Fruit fly (Drosophila melanogaster): Measurements from ENCODE around the gene CG11529.

The CG11529 gene

DNA sequence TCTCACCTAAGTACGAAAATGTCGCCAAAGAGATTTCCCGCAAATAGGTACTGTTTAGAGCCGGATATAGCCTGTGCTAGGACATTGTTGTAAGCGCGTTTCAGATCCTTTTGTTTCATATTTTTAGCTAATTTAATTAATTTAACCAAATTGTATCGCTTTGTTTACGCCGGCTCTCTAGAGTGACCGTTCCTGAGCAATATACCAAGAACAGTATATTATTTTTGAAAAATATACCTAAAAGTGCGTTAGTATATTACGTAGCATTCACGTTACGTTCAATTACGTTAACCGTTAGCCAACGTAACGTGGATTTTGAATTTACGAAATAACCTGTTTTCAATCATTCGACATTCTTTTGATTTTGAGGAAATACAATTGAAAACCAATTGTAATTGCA lies 4.1 kb upstream of the CG11529 start, which contains the start of gene thoc6 (continued):
- no peak for TF ChIP-seq CG9932 (GFP tag; IDR thresholded peaks at IDR 0.05)
- peak; percentile 56 for TF ChIP-seq CG9797 (GFP tag; optimal IDR thresholded peaks at IDR 0.05)
- TF ChIP-seq row (GFP tag; IDR thresholded peaks at IDR 0.05): no peak
- no peak for TF ChIP-seq peb (GFP tag; IDR thresholded peaks at IDR 0.05)
- TF ChIP-seq HmgD (GFP tag; optimal IDR thresholded peaks at IDR 0.05): no peak
- no peak for TF ChIP-seq sna (GFP tag; IDR thresholded peaks at IDR 0.05; ENCODE audit: partially characterized antibody)
- TF ChIP-seq pum (GFP tag; optimal IDR thresholded peaks at IDR 0.05): no peak
- no peak for TF ChIP-seq yki (optimal IDR thresholded peaks at IDR 0.05)
- TF ChIP-seq grn (GFP tag; optimal IDR thresholded peaks at IDR 0.05): no peak
- TF ChIP-seq CG33213 (GFP tag; optimal IDR thresholded peaks at IDR 0.05): no peak
- TF ChIP-seq HLH3B (GFP tag; IDR thresholded peaks at IDR 0.05): no peak
- TF ChIP-seq CG2875 (GFP tag; optimal IDR thresholded peaks at IDR 0.05): no peak
- TF ChIP-seq ara (GFP tag; IDR thresholded peaks at IDR 0.05): no peak
- no peak for TF ChIP-seq CHES-1-like (GFP tag; optimal IDR thresholded peaks at IDR 0.05)
- TF ChIP-seq CG6272 (GFP tag; IDR thresholded peaks at IDR 0.05): no peak
- TF ChIP-seq schlank (tag; optimal IDR thresholded peaks at IDR 0.05): no peak
- TF ChIP-seq CG11247 (GFP tag; IDR thresholded peaks at IDR 0.05): no peak
- TF ChIP-seq CG7745 (tag; optimal IDR thresholded peaks at IDR 0.05): no peak
- TF ChIP-seq chm (GFP tag; IDR thresholded peaks at IDR 0.05): no peak
- no peak for TF ChIP-seq ERR (GFP tag; optimal IDR thresholded peaks at IDR 0.05)
- TF ChIP-seq Sox100B (GFP tag; optimal IDR thresholded peaks at IDR 0.05): no peak
- no peak for TF ChIP-seq CG11723 (GFP tag; optimal IDR thresholded peaks at IDR 0.05)
- no peak for TF ChIP-seq gt (GFP tag; IDR thresholded peaks at IDR 0.05)
- no peak for TF ChIP-seq ro (GFP tag; IDR thresholded peaks at IDR 0.05)
- no peak for TF ChIP-seq CG8281 (tag; optimal IDR thresholded peaks at IDR 0.05)
- TF ChIP-seq Lim3 (GFP tag; IDR thresholded peaks at IDR 0.05): no peak
- no peak for TF ChIP-seq HmgZ (tag; optimal IDR thresholded peaks at IDR 0.05)
- no peak for TF ChIP-seq Fer2 (tag; optimal IDR thresholded peaks at IDR 0.05)
- no peak for TF ChIP-seq CG32532 (GFP tag; IDR thresholded peaks at IDR 0.05)
- no peak for TF ChIP-seq Hmr (GFP tag; optimal IDR thresholded peaks at IDR 0.05)
- TF ChIP-seq ap (GFP tag; IDR thresholded peaks at IDR 0.05): no peak
- no peak for TF ChIP-seq CG12769 (tag; optimal IDR thresholded peaks at IDR 0.05)
- no peak for TF ChIP-seq Atf-2 (GFP tag; optimal IDR thresholded peaks at IDR 0.05)
- TF ChIP-seq CG13624 (GFP tag; optimal IDR thresholded peaks at IDR 0.05): no peak
- peak; percentile 30; the same call in 1 of the 2 replicates for TF ChIP-seq CG13287 (GFP tag; IDR thresholded peaks at IDR 0.05; ENCODE audit: partially characterized antibody)
- no peak for TF ChIP-seq her (GFP tag; optimal IDR thresholded peaks at IDR 0.05)
- no peak for TF ChIP-seq CG12236 (GFP tag; optimal IDR thresholded peaks at IDR 0.05)

DNA sequence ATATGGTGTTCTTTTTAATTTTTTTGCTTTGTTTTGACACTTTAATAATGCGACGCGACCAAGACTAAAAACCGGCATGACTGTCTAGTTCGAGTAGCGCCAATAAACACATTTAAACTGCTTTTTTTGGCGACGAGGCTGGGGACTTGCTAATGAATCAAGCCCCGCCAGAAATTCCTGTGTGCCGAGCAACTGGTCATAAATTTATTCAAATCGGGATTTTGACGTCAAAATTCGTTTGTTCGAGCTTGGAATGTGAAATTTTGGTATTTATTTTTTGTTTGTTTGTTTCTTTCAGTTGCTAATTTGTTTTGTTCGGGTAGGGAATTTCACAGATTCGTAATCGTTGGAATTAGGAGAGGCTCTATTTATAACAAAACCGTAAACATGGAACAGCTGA lies 5.4 kb downstream of the CG11529 start:
- TF ChIP-seq Poxn (GFP tag; IDR thresholded peaks at IDR 0.05): no peak
- peak; percentile 58 for TF ChIP-seq CG12769 (tag; optimal IDR thresholded peaks at IDR 0.05)
- TF ChIP-seq sd (tag; optimal IDR thresholded peaks at IDR 0.05): peak; percentile 96

DNA sequence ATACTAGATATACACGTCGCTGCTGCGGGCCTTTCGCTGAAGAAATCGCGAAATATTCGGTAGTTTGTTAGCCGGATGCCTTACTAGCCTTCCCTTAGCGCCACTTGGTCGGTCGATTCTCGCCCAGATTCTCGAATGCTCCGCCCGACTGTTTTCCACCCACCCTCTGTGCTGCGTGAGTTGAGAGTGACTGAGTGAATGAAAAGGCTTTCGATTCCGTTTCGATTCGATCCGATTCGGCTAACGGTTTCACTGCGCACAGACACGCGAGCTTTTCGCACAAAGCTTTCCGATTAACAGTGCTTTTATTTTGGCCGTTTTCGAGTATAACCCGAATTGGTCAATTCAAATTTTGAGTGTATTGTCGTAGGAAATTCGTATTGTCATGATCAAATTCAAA lies 6.1 kb downstream of the CG11529 start, which contains the start of gene Ak1:
TSS of gene Ak1 (minus strand) at position 347 of the 400 bp plus-strand sequence.
- TF ChIP-seq nmo (GFP tag; optimal IDR thresholded peaks at IDR 0.05) (no peak), CG12942 (GFP tag; optimal IDR thresholded peaks at IDR 0.05) (no peak), CG7928 (GFP tag; optimal IDR thresholded peaks at IDR 0.05) (no peak), en (GFP tag; optimal IDR thresholded peaks at IDR 0.05) (no peak), ewg (GFP tag; optimal IDR thresholded peaks at IDR 0.05) (peak; percentile 12), hb (GFP tag; IDR thresholded peaks at IDR 0.05; ENCODE audit: partially characterized antibody) (no peak), odd (GFP tag; optimal IDR thresholded peaks at IDR 0.05) (no peak), Bgb (GFP tag; IDR thresholded peaks at IDR 0.05; ENCODE audit: partially characterized antibody) (peak; percentile 59; the same call in 1 of the 2 replicates), CG12236 (GFP tag; optimal IDR thresholded peaks at IDR 0.05) (no peak), Bteb2 (GFP tag; optimal IDR thresholded peaks at IDR 0.05) (no peak), Deaf1 (tag; optimal IDR thresholded peaks at IDR 0.05) (peak; percentile 84), Dref (GFP tag; IDR thresholded peaks at IDR 0.05) (peak; percentile 37), Myb (GFP tag; optimal IDR thresholded peaks at IDR 0.05) (peak; percentile 77), CG34376 (GFP tag; optimal IDR thresholded peaks at IDR 0.05) (peak; percentile 31), CG14014 (GFP tag; IDR thresholded peaks at IDR 0.05) (0 out of 2 replicates have a peak, but pooled peaks have one; percentile 8)

Measured in whole organism, embryonic.